Worm (Caenorhabditis elegans) whole organism, midembryonic: ENCODE results near the gene C17H12.37.

ENCODE experiments used
- T22C8.4 ChIP-seq: fragments of 200-800 bp; sonication (Bioruptor generic); IDR thresholded peaks from 2 replicates; pipeline ENCODE4 v1.3.6; 2022; ENCODE audit warnings: missing genetic modification characterization, missing compliant biosample characterization
- flt-1 ChIP-seq: fragments of 200-800 bp; sonication (Bioruptor generic); IDR thresholded peaks from 2 replicates; pipeline ENCODE4 v1.3.6; 2022; ENCODE audit warnings: missing genetic modification characterization, missing compliant biosample characterization
- klf-2 ChIP-seq: fragments of 200-800 bp; sonication (Bioruptor generic); conservative IDR thresholded peaks from 2 replicates; pipeline ENCODE4 v1.3.6; 2022; ENCODE audit warnings: missing genetic modification reagents, missing genetic modification characterization, missing compliant biosample characterization
- med-1 ChIP-seq: sonication (generic microtip); optimal IDR thresholded peaks from 2 replicates; lab custom pipeline; 2017; ENCODE audit warnings: missing genetic modification characterization, mild to moderate bottlenecking, missing compliant biosample characterization, antibody characterized with exemption, missing genetic modification reagents; ENCODE audit not compliant: insufficient read depth
- ref-1 ChIP-seq: fragments of 200-800 bp; sonication (Bioruptor generic); conservative IDR thresholded peaks from 2 replicates; pipeline ENCODE4 v1.3.6; 2022; ENCODE audit warnings: missing genetic modification reagents, missing genetic modification characterization, missing compliant biosample characterization
- ztf-29 ChIP-seq: fragments of 200-800 bp; sonication (Bioruptor generic); IDR thresholded peaks from 2 replicates; pipeline ENCODE4 v1.3.6; 2022; ENCODE audit warnings: missing genetic modification reagents, missing genetic modification characterization, missing compliant biosample characterization

- no peak for TF ChIP-seq klf-2 (GFP tag; lab: Robert Waterston, UW)
- TF ChIP-seq ref-1 (GFP tag; lab: Robert Waterston, UW): no peak
- TF ChIP-seq ztf-29 (GFP tag; lab: Robert Waterston, UW): no peak
- no peak for TF ChIP-seq med-1 (GFP tag; lab: Kevin White, UChicago)
- TF ChIP-seq T22C8.4 (GFP tag; lab: Robert Waterston, UW): no peak
- TF ChIP-seq flt-1 (GFP tag; lab: Robert Waterston, UW): no peak
Observed at ce11 chrIV:6832194-6832593, 27.3 kb downstream of the C17H12.37 start.
